Worm (Caenorhabditis elegans): ENCODE results near the gene cisd-3.1.

cisd-3.1 gene

ce11 chrIII:4506140-4506539, 36.5 kb upstream of the cisd-3.1 start:
- TF ChIP-seq nhr-28 (tag; optimal IDR thresholded peaks at IDR 0.05) (no peak), R02D3.7 (tag; optimal IDR thresholded peaks at IDR 0.05) (no peak), ceh-16 (tag; optimal IDR thresholded peaks at IDR 0.05) (no peak), elt-2 (tag; optimal IDR thresholded peaks at IDR 0.05) (peak; percentile 87), skn-1 (tag; optimal IDR thresholded peaks at IDR 0.05) (no peak), pqm-1 (tag; optimal IDR thresholded peaks at IDR 0.05) (peak; percentile 35), pha-4 (tag; optimal IDR thresholded peaks at IDR 0.05) (peak; percentile 49)

ce11 chrIII:4506590-4507128, 36.0 kb upstream of the cisd-3.1 start:
- TF ChIP-seq elt-2 (tag; optimal IDR thresholded peaks at IDR 0.05), result peak; percentile 74
- peak; percentile 12 for TF ChIP-seq jun-1 (tag; optimal IDR thresholded peaks at IDR 0.05)
- no peak for TF ChIP-seq nhr-43 (tag; optimal IDR thresholded peaks at IDR 0.05; ENCODE audit: poor library complexity, severe bottlenecking)
- peak; percentile 90 for TF ChIP-seq pqm-1 (tag; optimal IDR thresholded peaks at IDR 0.05)
- no peak for TF ChIP-seq unc-62 (GFP tag; optimal IDR thresholded peaks at IDR 0.05)
- TF ChIP-seq nhr-11 (tag; optimal IDR thresholded peaks at IDR 0.05), result no peak

ce11 chrIII:4508064-4508905, 34.4 kb upstream of the cisd-3.1 start, which contains the start of the genes cct-5 and F25F2.1:
Gene cct-5, minus strand, starts transcription at chrIII:4508114.
Gene F25F2.1, plus strand, starts transcription at chrIII:4508855.
- TF ChIP-seq lin-39 (tag; optimal IDR thresholded peaks at IDR 0.05), result peak; percentile 30
- peak; percentile 52 for TF ChIP-seq ama-1 (optimal IDR thresholded peaks at IDR 0.05)
- peak; percentile 69 for TF ChIP-seq snpc-4 (tag; optimal IDR thresholded peaks at IDR 0.05)
- peak; percentile 39 for TF ChIP-seq elt-1 (tag; optimal IDR thresholded peaks at IDR 0.05)
- no peak for TF ChIP-seq skn-1 (tag; optimal IDR thresholded peaks at IDR 0.05)
- TF ChIP-seq nhr-67 (tag; optimal IDR thresholded peaks at IDR 0.05), result no peak
- peak; percentile 80 for TF ChIP-seq pha-4 (tag; optimal IDR thresholded peaks at IDR 0.05)
- TF ChIP-seq fkh-2 (tag; optimal IDR thresholded peaks at IDR 0.05), result no peak
- no peak for TF ChIP-seq fkh-10 (GFP tag; optimal IDR thresholded peaks at IDR 0.05)
- peak; percentile 36 for TF ChIP-seq elt-2 (tag; optimal IDR thresholded peaks at IDR 0.05)
- TF ChIP-seq nhr-237 (tag; optimal IDR thresholded peaks at IDR 0.05), result no peak
- TF ChIP-seq nfya-1 (tag; optimal IDR thresholded peaks at IDR 0.05; ENCODE audit: insufficient read depth), result peak; percentile 79
- peak; percentile 18 for TF ChIP-seq nhr-23 (tag; optimal IDR thresholded peaks at IDR 0.05)
- no peak for TF ChIP-seq ztf-4 (tag; optimal IDR thresholded peaks at IDR 0.05)
- peak; percentile 25 for TF ChIP-seq nhr-25 (tag; optimal IDR thresholded peaks at IDR 0.05)
- TF ChIP-seq mdl-1 (tag; optimal IDR thresholded peaks at IDR 0.05), result no peak
- peak; percentile 53 for TF ChIP-seq lin-15B (tag; optimal IDR thresholded peaks at IDR 0.05)
- peak; percentile 14 for TF ChIP-seq egl-5 (tag; optimal IDR thresholded peaks at IDR 0.05)
- TF ChIP-seq mml-1 (tag; optimal IDR thresholded peaks at IDR 0.05), result no peak
- peak; percentile 72 for TF ChIP-seq hmg-11 (tag; optimal IDR thresholded peaks at IDR 0.05)
- no peak for TF ChIP-seq nhr-11 (tag; optimal IDR thresholded peaks at IDR 0.05)

DNA sequence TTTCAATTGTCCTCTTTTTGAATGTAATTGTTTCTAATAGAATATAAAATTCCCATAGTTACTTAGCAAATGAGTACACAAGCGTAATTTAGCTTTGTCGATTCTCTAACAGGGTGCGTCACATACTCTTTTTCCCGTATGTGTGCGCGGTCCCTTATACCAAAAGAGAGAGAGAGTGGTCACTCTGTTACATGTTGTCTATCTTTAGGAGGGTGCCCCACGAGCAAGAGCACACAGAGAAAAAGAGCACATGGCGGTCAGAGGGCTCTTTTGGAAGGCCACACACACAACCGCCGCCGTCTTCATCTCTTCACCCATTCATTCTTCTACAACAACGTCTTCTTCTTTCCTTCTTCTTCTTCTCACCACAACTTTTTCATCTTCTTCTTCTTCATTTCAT, 28.8 kb upstream of the cisd-3.1 start:
- TF ChIP-seq pha-4 (tag; optimal IDR thresholded peaks at IDR 0.05) (peak; percentile 28), lin-39 (tag; optimal IDR thresholded peaks at IDR 0.05) (peak; percentile 44), hmg-11 (tag; optimal IDR thresholded peaks at IDR 0.05) (peak; percentile 49), nfya-1 (tag; optimal IDR thresholded peaks at IDR 0.05; ENCODE audit: insufficient read depth) (peak; percentile 53), snpc-4 (tag; optimal IDR thresholded peaks at IDR 0.05) (no peak)

ce11 chrIII:4515173-4515572, 27.5 kb upstream of the cisd-3.1 start:
- no peak for TF ChIP-seq nhr-28 (tag; optimal IDR thresholded peaks at IDR 0.05)
- TF ChIP-seq sea-2 (GFP tag; optimal IDR thresholded peaks at IDR 0.05), result no peak
- TF ChIP-seq nfya-1 (tag; optimal IDR thresholded peaks at IDR 0.05; ENCODE audit: insufficient read depth), result no peak
- no peak for TF ChIP-seq zag-1 (tag; optimal IDR thresholded peaks at IDR 0.05)
- no peak for TF ChIP-seq fos-1 (tag; optimal IDR thresholded peaks at IDR 0.05)
- TF ChIP-seq ztf-4 (tag; optimal IDR thresholded peaks at IDR 0.05), result no peak
- TF ChIP-seq elt-2 (tag; optimal IDR thresholded peaks at IDR 0.05), result no peak
- no peak for TF ChIP-seq egl-5 (tag; optimal IDR thresholded peaks at IDR 0.05)

All from whole organism, L3 larva.